Fruit fly (Drosophila melanogaster): ENCODE data around the gene CG7794.

- TF ChIP-seq ttk (optimal IDR thresholded peaks at IDR 0.05) (no peak), psq (optimal IDR thresholded peaks at IDR 0.05) (no peak), Sin3A (optimal IDR thresholded peaks at IDR 0.05) (no peak), h (optimal IDR thresholded peaks at IDR 0.05) (no peak), Myc (optimal IDR thresholded peaks at IDR 0.05) (no peak)
These were observed 4.3 kb downstream of the CG7794 start for dm6 chr3R:18027789-18028188.

Measured in Kc167 (cell line).